Fruit fly (Drosophila melanogaster) whole organism, embryonic: ENCODE measurements around the gene CG9173.

Experiments used
- Asciz ChIP-seq: fragments of 200-800 bp; sonication (Bioruptor generic); optimal IDR thresholded peaks from 2 replicates; lab custom pipeline; 2017; ENCODE audit warnings: missing biosample characterization, mild to moderate bottlenecking, missing genetic modification characterization, missing genetic modification reagents
- CG11456 ChIP-seq: fragments of 200-800 bp; sonication (Bioruptor generic); IDR thresholded peaks from 3 replicates; pipeline ENCODE4 v1.3.6; 2022; ENCODE audit warnings: missing biosample characterization, missing genetic modification characterization
- CG11504 ChIP-seq: fragments of 200-800 bp; sonication (Bioruptor generic); optimal IDR thresholded peaks from 3 replicates; lab custom pipeline; 2019; ENCODE audit warnings: missing biosample characterization, mild to moderate bottlenecking, missing genetic modification characterization, moderate library complexity
- CG12391 ChIP-seq: fragments of 200-800 bp; sonication (Bioruptor generic); optimal IDR thresholded peaks from 3 replicates; lab custom pipeline; 2018; ENCODE audit warnings: missing biosample characterization, mild to moderate bottlenecking, missing genetic modification characterization, moderate library complexity
- CG14441 ChIP-seq: fragments of 200-800 bp; sonication (Bioruptor generic); IDR thresholded peaks from 2 replicates; pipeline ENCODE4 v1.3.6; 2022; ENCODE audit warnings: missing biosample characterization, missing genetic modification characterization
- CG14667 ChIP-seq: fragments of 200-800 bp; sonication (Bioruptor generic); IDR thresholded peaks from 2 replicates; pipeline ENCODE4 v1.3.6; 2022; ENCODE audit warnings: missing biosample characterization, missing genetic modification characterization
- CG15269 ChIP-seq: fragments of 200-800 bp; sonication (Bioruptor generic); optimal IDR thresholded peaks from 2 replicates; lab custom pipeline; 2018; ENCODE audit warnings: missing biosample characterization, mild to moderate bottlenecking, missing genetic modification characterization, moderate library complexity
- CG1603 ChIP-seq: fragments of 200-800 bp; sonication (Bioruptor generic); optimal IDR thresholded peaks from 2 replicates; lab custom pipeline; 2019; ENCODE audit warnings: missing biosample characterization, mild to moderate bottlenecking, missing genetic modification characterization, moderate library complexity
- CG17328 ChIP-seq: fragments of 200-800 bp; sonication (Bioruptor generic); IDR thresholded peaks from 2 replicates; pipeline ENCODE4 v1.3.6; 2022; ENCODE audit warnings: missing biosample characterization, missing genetic modification characterization
- CG17361 ChIP-seq: fragments of 200-800 bp; sonication (Bioruptor generic); IDR thresholded peaks from 3 replicates; pipeline ENCODE4 v1.3.6; 2022; ENCODE audit warnings: missing biosample characterization, missing genetic modification characterization
- CG18764 ChIP-seq: fragments of 200-800 bp; sonication (Bioruptor generic); optimal IDR thresholded peaks from 3 replicates; lab custom pipeline; 2016; ENCODE audit warnings: missing biosample characterization, missing genetic modification characterization
- CG2129 ChIP-seq: fragments of 200-800 bp; sonication (Bioruptor generic); IDR thresholded peaks from 2 replicates; pipeline ENCODE4 v1.3.6; 2022; ENCODE audit warnings: missing biosample characterization, missing genetic modification characterization; ENCODE audit not compliant: partially characterized antibody
- CG2678 ChIP-seq: fragments of 200-800 bp; sonication (Bioruptor generic); optimal IDR thresholded peaks from 3 replicates; lab custom pipeline; 2019; ENCODE audit warnings: missing biosample characterization, mild to moderate bottlenecking, missing genetic modification characterization, moderate library complexity
- CG2712 ChIP-seq: fragments of 200-800 bp; optimal IDR thresholded peaks from 3 replicates; lab custom pipeline; 2019; ENCODE audit warnings: missing biosample characterization, mild to moderate bottlenecking, missing genetic modification characterization, moderate library complexity
- CG30403 ChIP-seq: fragments of 200-800 bp; sonication (Bioruptor generic); optimal IDR thresholded peaks from 3 replicates; lab custom pipeline; 2016; ENCODE audit warnings: missing biosample characterization, missing genetic modification characterization
- CG6175 ChIP-seq: fragments of 200-800 bp; sonication (Bioruptor generic); IDR thresholded peaks from 3 replicates; pipeline ENCODE4 v1.3.6; 2022; ENCODE audit warnings: missing biosample characterization, missing genetic modification characterization
- CG6813 ChIP-seq: fragments of 200-800 bp; sonication (Bioruptor generic); optimal IDR thresholded peaks from 2 replicates; lab custom pipeline; 2017; ENCODE audit warnings: missing biosample characterization, missing genetic modification characterization, mild to moderate bottlenecking, moderate library complexity, missing genetic modification reagents
- CG7556 ChIP-seq: fragments of 200-800 bp; sonication (Bioruptor generic); optimal IDR thresholded peaks from 2 replicates; lab custom pipeline; 2017; ENCODE audit warnings: missing biosample characterization, mild to moderate bottlenecking, missing genetic modification characterization
- CG8388 ChIP-seq: fragments of 200-800 bp; sonication (Bioruptor generic); optimal IDR thresholded peaks from 2 replicates; lab custom pipeline; 2019; ENCODE audit warnings: missing biosample characterization, mild to moderate bottlenecking, missing genetic modification characterization, moderate library complexity
- CG9932 ChIP-seq: fragments of 200-800 bp; sonication (Bioruptor generic); IDR thresholded peaks from 2 replicates; pipeline ENCODE4 v1.3.6; 2022; ENCODE audit warnings: missing biosample characterization, missing genetic modification characterization
- CkIIα-i1 ChIP-seq: fragments of 200-800 bp; sonication (Bioruptor generic); IDR thresholded peaks from 2 replicates; pipeline ENCODE4 v1.3.6; 2022; ENCODE audit warnings: missing biosample characterization, missing genetic modification characterization
- Hey ChIP-seq: fragments of 200-800 bp; sonication (Bioruptor generic); optimal IDR thresholded peaks from 3 replicates; lab custom pipeline; 2018; ENCODE audit warnings: missing biosample characterization, mild to moderate bottlenecking, missing genetic modification characterization
- Hr51 ChIP-seq, 2 experiments: fragments of 200-800 bp; sonication (Bioruptor generic); optimal IDR thresholded peaks; 2 replicates in 1 of 2; 3 replicates in 1 of 2; lab custom pipeline; 2016 to 2018; ENCODE audit warnings: missing biosample characterization in 2 of 2, missing genetic modification characterization in 2 of 2, mild to moderate bottlenecking in 1 of 2, moderate library complexity in 1 of 2
- Hr78 ChIP-seq, 2 experiments: fragments of 200-800 bp in 1 of 2; fragments of >200 bp in 1 of 2; sonication (Bioruptor generic) in 1 of 2; optimal IDR thresholded peaks; 2 replicates each; lab custom pipeline; 2017 to 2019; ENCODE audit warnings: missing biosample characterization in 2 of 2, missing genetic modification characterization in 2 of 2, mild to moderate bottlenecking in 1 of 2, moderate library complexity in 1 of 2
- Lpt ChIP-seq: fragments of >200 bp; optimal IDR thresholded peaks from 2 replicates; lab custom pipeline; 2018; ENCODE audit warnings: missing biosample characterization, missing genetic modification characterization
- Oli ChIP-seq: fragments of 200-800 bp; sonication (Bioruptor generic); optimal IDR thresholded peaks from 2 replicates; lab custom pipeline; 2018; ENCODE audit warnings: missing biosample characterization, mild to moderate bottlenecking, missing genetic modification characterization, moderate library complexity
- Ptx1 ChIP-seq: fragments of 200-800 bp; sonication (Bioruptor generic); IDR thresholded peaks from 2 replicates; pipeline ENCODE4 v1.3.6; 2022; ENCODE audit warnings: missing biosample characterization, missing genetic modification characterization
- Rfx ChIP-seq: fragments of 200-800 bp; sonication (Bioruptor generic); IDR thresholded peaks from 2 replicates; pipeline ENCODE4 v1.3.6; 2022; ENCODE audit warnings: missing biosample characterization, missing genetic modification characterization
- Ssrp ChIP-seq: fragments of 200-800 bp; sonication (Bioruptor generic); optimal IDR thresholded peaks from 2 replicates; lab custom pipeline; 2018; ENCODE audit warnings: missing biosample characterization, mild to moderate bottlenecking, missing genetic modification characterization, moderate library complexity
- Xbp1 ChIP-seq: fragments of 200-800 bp; sonication (Bioruptor generic); optimal IDR thresholded peaks from 3 replicates; lab custom pipeline; 2016; ENCODE audit warnings: missing biosample characterization, mild to moderate bottlenecking, missing genetic modification characterization
- Xrp1 ChIP-seq: fragments of 200-800 bp; sonication (Bioruptor generic); IDR thresholded peaks from 2 replicates; pipeline ENCODE4 v1.3.6; 2022; ENCODE audit warnings: missing biosample characterization, missing genetic modification characterization
- chinmo ChIP-seq: fragments of 200-800 bp; sonication (Bioruptor generic); IDR thresholded peaks from 4 replicates; pipeline ENCODE4 v1.3.6; 2022; ENCODE audit warnings: missing biosample characterization, missing genetic modification characterization; ENCODE audit not compliant: partially characterized antibody
- crc ChIP-seq: fragments of 200-800 bp; sonication (Bioruptor generic); optimal IDR thresholded peaks from 2 replicates; lab custom pipeline; 2016; ENCODE audit warnings: missing biosample characterization, missing genetic modification characterization
- crol ChIP-seq: fragments of 200-800 bp; sonication (Bioruptor generic); IDR thresholded peaks from 2 replicates; pipeline ENCODE4 v1.3.6; 2022; ENCODE audit warnings: missing biosample characterization, missing genetic modification characterization
- fru ChIP-seq: fragments of >200 bp; optimal IDR thresholded peaks from 2 replicates; lab custom pipeline; 2017
- gem ChIP-seq: fragments of 200-800 bp; sonication (Bioruptor generic); optimal IDR thresholded peaks from 2 replicates; lab custom pipeline; 2019; ENCODE audit warnings: missing biosample characterization, mild to moderate bottlenecking, missing genetic modification characterization, moderate library complexity
- grau ChIP-seq: fragments of 200-800 bp; optimal IDR thresholded peaks from 3 replicates; lab custom pipeline; 2019; ENCODE audit warnings: missing biosample characterization, mild to moderate bottlenecking, missing genetic modification characterization, moderate library complexity
- ham ChIP-seq: fragments of 200-800 bp; sonication (Bioruptor generic); IDR thresholded peaks from 2 replicates; pipeline ENCODE4 v1.3.6; 2022; ENCODE audit warnings: missing biosample characterization, missing genetic modification characterization
- kni ChIP-seq: fragments of 200-800 bp; sonication (Bioruptor generic); optimal IDR thresholded peaks from 3 replicates; lab custom pipeline; 2017; ENCODE audit warnings: mild to moderate bottlenecking, missing biosample characterization, missing genetic modification reagents, missing genetic modification characterization
- lbe ChIP-seq: fragments of 200-800 bp; sonication (Bioruptor generic); optimal IDR thresholded peaks from 2 replicates; lab custom pipeline; 2016; ENCODE audit warnings: missing biosample characterization, mild to moderate bottlenecking, missing genetic modification characterization
- luna ChIP-seq: fragments of 200-800 bp; sonication (Bioruptor generic); optimal IDR thresholded peaks from 2 replicates; lab custom pipeline; 2016; ENCODE audit warnings: missing biosample characterization, missing genetic modification characterization
- nmo ChIP-seq: fragments of 200-800 bp; sonication (Bioruptor generic); optimal IDR thresholded peaks from 2 replicates; lab custom pipeline; 2018; ENCODE audit warnings: missing biosample characterization, mild to moderate bottlenecking, missing genetic modification characterization, moderate library complexity
- onecut ChIP-seq: fragments of 200-800 bp; sonication (Bioruptor generic); IDR thresholded peaks from 2 replicates; pipeline ENCODE4 v1.3.6; 2022; ENCODE audit warnings: missing biosample characterization, missing genetic modification characterization
- sd ChIP-seq: fragments of 200-800 bp; sonication (Bioruptor generic); optimal IDR thresholded peaks from 3 replicates; lab custom pipeline; 2018; ENCODE audit warnings: missing biosample characterization, mild to moderate bottlenecking, missing genetic modification characterization, moderate library complexity
- sisA ChIP-seq: fragments of 200-800 bp; sonication (Bioruptor generic); IDR thresholded peaks from 2 replicates; pipeline ENCODE4 v1.3.6; 2022; ENCODE audit warnings: missing biosample characterization, missing genetic modification characterization
- slbo ChIP-seq: fragments of 200-800 bp; sonication (Bioruptor generic); IDR thresholded peaks from 2 replicates; pipeline ENCODE4 v1.3.6; 2022; ENCODE audit warnings: missing biosample characterization, missing genetic modification characterization
- slp2 ChIP-seq: fragments of 200-800 bp; sonication (Bioruptor generic); optimal IDR thresholded peaks from 2 replicates; lab custom pipeline; 2016; ENCODE audit warnings: missing biosample characterization, missing genetic modification characterization
- unpg ChIP-seq: fragments of 200-800 bp; sonication (Bioruptor generic); optimal IDR thresholded peaks from 3 replicates; lab custom pipeline; 2018; ENCODE audit warnings: missing biosample characterization, mild to moderate bottlenecking, missing genetic modification characterization, moderate library complexity

CG9173 gene

DNA sequence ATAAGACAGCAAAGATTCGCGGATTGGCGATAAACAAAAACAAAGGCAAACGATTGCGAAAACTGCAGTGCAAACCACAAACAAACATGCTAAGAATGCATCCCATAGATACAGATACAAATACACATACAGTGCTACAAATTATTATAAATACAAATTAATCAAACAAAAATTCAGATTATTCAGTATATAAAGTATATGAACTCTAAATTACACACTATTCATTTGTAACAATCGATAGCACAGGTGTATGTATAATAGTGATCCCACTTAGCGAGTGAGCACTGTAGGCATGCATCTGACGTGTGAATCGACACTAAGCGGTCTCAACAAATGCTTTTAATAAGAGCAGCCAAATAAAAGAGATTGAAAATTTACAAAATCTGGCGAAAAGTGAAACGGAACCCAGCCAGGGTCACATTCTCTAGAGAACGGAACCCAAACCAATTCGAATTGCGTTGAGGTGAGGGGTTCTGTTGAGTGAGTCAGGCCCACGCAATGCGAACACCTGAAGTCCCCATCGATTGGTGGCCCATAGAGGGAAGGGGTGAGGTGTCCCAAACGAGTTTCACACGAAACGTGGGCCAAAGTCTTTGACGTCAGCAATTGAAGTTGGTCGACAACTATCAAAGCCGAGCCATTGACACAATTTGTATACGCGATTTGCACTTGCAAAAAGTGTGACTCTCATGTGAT lies 48.7 kb downstream of the CG9173 start:
- TF ChIP-seq CG18764 (GFP tag; lab: Kevin White, UChicago), result no peak
- TF ChIP-seq Xbp1 (GFP tag; lab: Kevin White, UChicago), result peak; percentile 28
- no peak for TF ChIP-seq CG7556 (GFP tag; lab: Kevin White, UChicago)
- TF ChIP-seq Ssrp (tag; lab: Kevin White, UChicago), result peak; percentile 5
- TF ChIP-seq CG14667 (GFP tag; lab: Robert Waterston, UW), result peak; percentile 44; the same call in 1 of the 2 replicates
- peak; percentile 63 for TF ChIP-seq crol (GFP tag; lab: Robert Waterston, UW)
- peak; percentile 7 for TF ChIP-seq CG30403 (GFP tag; lab: Kevin White, UChicago)
- TF ChIP-seq fru (lab: Kevin White, UChicago), result no peak
- TF ChIP-seq CG17328 (GFP tag; lab: Robert Waterston, UW), result 0 out of 2 replicates have a peak, but pooled peaks have one; percentile 24
- peak; percentile 18 for TF ChIP-seq Oli (tag; lab: Kevin White, UChicago)
- TF ChIP-seq Asciz, result peak; percentile 0
- peak; percentile 21 for TF ChIP-seq CG15269
- peak; percentile 29 for TF ChIP-seq CG8388 (GFP tag; lab: Kevin White, UChicago)
- 0 out of 2 replicates have a peak, but pooled peaks have one; percentile 24 for TF ChIP-seq sisA (GFP tag; lab: Robert Waterston, UW)
- TF ChIP-seq CG1603 (tag; lab: Kevin White, UChicago), result peak; percentile 46
- TF ChIP-seq grau (tag; lab: Kevin White, UChicago), result peak; percentile 77
- TF ChIP-seq onecut, result peak; percentile 63
- TF ChIP-seq sd (tag; lab: Kevin White, UChicago), result peak; percentile 86
- TF ChIP-seq Rfx (GFP tag; lab: Robert Waterston, UW), result peak; percentile 10; the same call in 1 of the 2 replicates
- no peak for TF ChIP-seq luna
- TF ChIP-seq CG2712 (tag; lab: Kevin White, UChicago), result peak; percentile 41
- TF ChIP-seq CG6175 (GFP tag; lab: Robert Waterston, UW), result 0 out of 3 replicates have a peak, but pooled peaks have one; percentile 20
- peak; percentile 41; the same call in 1 of the 4 replicates for TF ChIP-seq chinmo
- TF ChIP-seq CG6813 (GFP tag; lab: Kevin White, UChicago), result no peak
- TF ChIP-seq gem (tag; lab: Kevin White, UChicago), result peak; percentile 59
- TF ChIP-seq CG2678 (tag; lab: Kevin White, UChicago), result peak; percentile 3
- TF ChIP-seq CG17361 (GFP tag; lab: Robert Waterston, UW), result peak; percentile 43; the same call in 1 of the 3 replicates
- TF ChIP-seq CG2129 (GFP tag; lab: Robert Waterston, UW), result no peak
- peak; percentile 15; the same call in 1 of the 2 replicates for TF ChIP-seq CG14441 (GFP tag; lab: Robert Waterston, UW)
- TF ChIP-seq nmo (GFP tag; lab: Kevin White, UChicago), result peak; percentile 18
- no peak for TF ChIP-seq crc
- TF ChIP-seq lbe (GFP tag; lab: Kevin White, UChicago), result peak; percentile 38
- peak in 1 of 2 experiments; percentile 8 for TF ChIP-seq Hr51 (GFP tag; optimal IDR thresholded peaks at IDR 0.05; lab: Kevin White, UChicago)
- TF ChIP-seq Xrp1 (GFP tag; lab: Robert Waterston, UW), result 0 out of 2 replicates have a peak, but pooled peaks have one; percentile 19
- TF ChIP-seq CG11504 (tag; lab: Kevin White, UChicago), result no peak
- 0 out of 2 replicates have a peak, but pooled peaks have one; percentile 11 for TF ChIP-seq slbo
- TF ChIP-seq CG9932 (GFP tag; lab: Robert Waterston, UW), result 0 out of 2 replicates have a peak, but pooled peaks have one; percentile 13
- TF ChIP-seq Hey (tag; lab: Kevin White, UChicago), result no peak
- TF ChIP-seq Lpt, result no peak
- peak; percentile 30 for TF ChIP-seq unpg (GFP tag; lab: Kevin White, UChicago)
- TF ChIP-seq ham (GFP tag; lab: Robert Waterston, UW), result no peak
- peak; percentile 42; the same call in 1 of the 2 replicates for TF ChIP-seq Ptx1 (GFP tag; lab: Robert Waterston, UW)
- peak; percentile 30 for TF ChIP-seq kni (GFP tag; lab: Kevin White, UChicago)
- no peak for TF ChIP-seq slp2 (GFP tag; lab: Kevin White, UChicago)
- TF ChIP-seq CkIIα-i1, result no peak
- TF ChIP-seq CG12391 (tag; lab: Kevin White, UChicago), result peak; percentile 6
- peak in 1 of 2 experiments; percentile 1 for TF ChIP-seq Hr78 (GFP tag; optimal IDR thresholded peaks at IDR 0.05; lab: Kevin White, UChicago)
- TF ChIP-seq CG11456 (GFP tag; lab: Robert Waterston, UW), result 0 out of 3 replicates have a peak, but pooled peaks have one; percentile 2
